Fruit fly (Drosophila melanogaster) whole organism, larva: ENCODE data around the gene odd.

Experiments used
- noc ChIP-seq: fragments of 200-800 bp; sonication (Bioruptor generic); optimal IDR thresholded peaks from 3 replicates; lab custom pipeline; 2019; ENCODE audit warnings: missing biosample characterization, mild to moderate bottlenecking, missing genetic modification characterization, moderate library complexity

The odd gene

dm6 chr2L:3606462-3607270, at the start of gene odd:
TSS of gene odd (minus strand) at chr2L:3606756.
- TF ChIP-seq noc (tag; lab: Kevin White, UChicago) = no peak

dm6 chr2L:3655698-3656105, 49.1 kb upstream of the odd start:
- TF ChIP-seq noc (tag; lab: Kevin White, UChicago) = peak; percentile 100

dm6 chr2L:3654956-3655618, 48.5 kb upstream of the odd start:
- TF ChIP-seq noc (tag; lab: Kevin White, UChicago) = no peak

dm6 chr2L:3648173-3648972, 41.8 kb upstream of the odd start:
- TF ChIP-seq noc (tag; lab: Kevin White, UChicago) = no peak

dm6 chr2L:3647521-3648172, 41.1 kb upstream of the odd start:
- TF ChIP-seq noc (tag; lab: Kevin White, UChicago) = no peak

dm6 chr2L:3646041-3646440, 39.5 kb upstream of the odd start:
- no peak for TF ChIP-seq noc (tag; lab: Kevin White, UChicago)

dm6 chr2L:3645339-3645738, 38.8 kb upstream of the odd start:
- TF ChIP-seq noc (tag; lab: Kevin White, UChicago) = no peak

dm6 chr2L:3642148-3642920, 35.8 kb upstream of the odd start:
- no peak for TF ChIP-seq noc (tag; lab: Kevin White, UChicago)

dm6 chr2L:3640952-3641351, 34.4 kb upstream of the odd start:
- peak; percentile 64 for TF ChIP-seq noc (tag; lab: Kevin White, UChicago)

- TF ChIP-seq noc (tag; lab: Kevin White, UChicago) = peak; percentile 72
These were observed 33.4 kb upstream of the odd start for dm6 chr2L:3639924-3640323.

- TF ChIP-seq noc (tag; lab: Kevin White, UChicago) = no peak
These were observed 28.9 kb upstream of the odd start for dm6 chr2L:3635444-3635843.

- no peak for TF ChIP-seq noc (tag; lab: Kevin White, UChicago)
These were observed 27.3 kb upstream of the odd start for dm6 chr2L:3633871-3634270.

- TF ChIP-seq noc (tag; lab: Kevin White, UChicago) = peak; percentile 97
These were observed 25.7 kb upstream of the odd start for dm6 chr2L:3632047-3632880.
